Worm (Caenorhabditis elegans): Measurements from ENCODE around the gene sru-28.

DNA sequence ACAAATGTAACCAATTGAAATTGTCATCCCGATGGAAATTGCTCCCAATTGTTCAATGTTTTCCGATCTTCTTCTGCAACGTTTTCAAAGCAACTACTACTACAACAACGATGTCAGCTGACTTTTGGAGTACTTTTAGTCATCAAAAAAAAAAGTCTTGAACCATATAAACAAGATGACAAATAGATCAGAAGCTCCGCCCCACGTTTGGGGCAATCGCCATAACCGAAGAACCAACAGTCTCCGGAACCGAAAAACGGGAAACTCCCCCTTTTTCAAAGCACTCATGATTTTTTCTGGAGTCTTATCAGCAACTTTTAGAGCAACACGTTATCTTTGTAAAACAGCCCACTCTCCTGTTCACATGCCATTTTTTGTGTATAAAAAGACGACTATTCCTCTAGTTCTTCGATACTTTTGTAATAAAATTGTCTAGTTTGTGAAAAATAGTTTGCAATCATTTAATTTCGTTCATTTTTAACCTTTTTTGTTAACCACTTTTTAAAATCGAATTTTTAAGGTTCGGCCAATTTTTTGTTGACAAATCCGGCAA, 46.6 kb upstream of the sru-28 start:
- no peak for TF ChIP-seq hlh-30 (tag; optimal IDR thresholded peaks at IDR 0.05; ENCODE audit: insufficient read depth)
- TF ChIP-seq sdc-2 (tag; optimal IDR thresholded peaks at IDR 0.05): no peak
- TF ChIP-seq ets-4 (tag; optimal IDR thresholded peaks at IDR 0.05): no peak
- TF ChIP-seq madf-2 (tag; optimal IDR thresholded peaks at IDR 0.05): no peak
- TF ChIP-seq unc-55 (GFP tag; optimal IDR thresholded peaks at IDR 0.05): no peak
- no peak for TF ChIP-seq pqm-1 (tag; optimal IDR thresholded peaks at IDR 0.05)
- TF ChIP-seq C08G9.2 (tag; optimal IDR thresholded peaks at IDR 0.05): no peak
- no peak for TF ChIP-seq ceh-22 (tag; optimal IDR thresholded peaks at IDR 0.05)
- TF ChIP-seq ceh-45 (GFP tag; IDR thresholded peaks at IDR 0.05): no peak
- TF ChIP-seq pag-3 (tag; optimal IDR thresholded peaks at IDR 0.05; ENCODE audit: borderline replicate concordance): no peak
- TF ChIP-seq ama-1 (optimal IDR thresholded peaks at IDR 0.05): no peak
